Worm (Caenorhabditis elegans) whole organism, young adult: Measurements from ENCODE around the gene M01H9.4.
A peak's percentile ranks its signal among the peaks of the same experiment; 100 is the strongest.

Source experiments
- B0035.1 ChIP-seq: sonication (generic microtip); optimal IDR thresholded peaks from 2 replicates; lab custom pipeline; 2016; ENCODE audit warnings: missing genetic modification characterization, mild to moderate bottlenecking, missing compliant biosample characterization, missing genotype, missing genetic modification reagents
- C06A6.2 ChIP-seq: fragments of 200-800 bp; sonication (Bioruptor generic); conservative IDR thresholded peaks from 2 replicates; pipeline ENCODE4 v1.3.6; 2022; ENCODE audit warnings: missing genetic modification characterization, missing compliant biosample characterization
- K12H6.12 ChIP-seq: fragments of 200-800 bp; sonication (Bioruptor generic); optimal IDR thresholded peaks from 2 replicates; lab custom pipeline; 2018; ENCODE audit warnings: mild to moderate bottlenecking, missing genetic modification characterization, missing compliant biosample characterization
- T07F8.4 ChIP-seq: sonication (generic microtip); optimal IDR thresholded peaks from 2 replicates; lab custom pipeline; 2016; ENCODE audit warnings: mild to moderate bottlenecking, missing genetic modification characterization, moderate library complexity, missing compliant biosample characterization
- T26A5.8 ChIP-seq: sonication (generic microtip); optimal IDR thresholded peaks from 2 replicates; lab custom pipeline; 2016; ENCODE audit warnings: missing genetic modification characterization, missing compliant biosample characterization
- Y56A3A.18 ChIP-seq: fragments of 200-800 bp; sonication (Bioruptor generic); IDR thresholded peaks from 2 replicates; pipeline ENCODE4 v1.3.6; 2022; ENCODE audit warnings: missing genetic modification reagents, missing genetic modification characterization, missing compliant biosample characterization
- Y67H2A.10 ChIP-seq: fragments of 200-800 bp; sonication (Bioruptor generic); conservative IDR thresholded peaks from 2 replicates; pipeline ENCODE4 v1.3.6; 2022; ENCODE audit warnings: missing genetic modification reagents, missing genetic modification characterization, missing compliant biosample characterization
- akir-1 ChIP-seq: fragments of 200-800 bp; sonication (Bioruptor generic); optimal IDR thresholded peaks from 2 replicates; lab custom pipeline; 2018; ENCODE audit warnings: mild to moderate bottlenecking, missing genetic modification characterization, moderate library complexity, missing compliant biosample characterization
- ceh-100 ChIP-seq: fragments of 200-800 bp; sonication (Bioruptor generic); IDR thresholded peaks from 2 replicates; pipeline ENCODE4 v1.3.6; 2022; ENCODE audit warnings: missing genetic modification reagents, missing genetic modification characterization, missing compliant biosample characterization
- ceh-27 ChIP-seq: fragments of 200-800 bp; sonication (Bioruptor generic); optimal IDR thresholded peaks from 2 replicates; lab custom pipeline; 2018; ENCODE audit warnings: mild to moderate bottlenecking, missing genetic modification characterization, moderate library complexity, missing compliant biosample characterization
- dox-1 ChIP-seq: fragments of 200-800 bp; sonication (Bioruptor generic); IDR thresholded peaks from 2 replicates; pipeline ENCODE4 v1.3.6; 2022; ENCODE audit warnings: missing genetic modification reagents, missing genetic modification characterization, missing compliant biosample characterization
- egl-18 ChIP-seq: fragments of 200-800 bp; sonication (Bioruptor generic); IDR thresholded peaks from 2 replicates; pipeline ENCODE4 v1.3.6; 2022; ENCODE audit warnings: missing genetic modification reagents, missing genetic modification characterization, missing compliant biosample characterization
- egl-44 ChIP-seq: fragments of 200-800 bp; sonication (Bioruptor generic); IDR thresholded peaks from 2 replicates; pipeline ENCODE4 v1.3.6; 2022; ENCODE audit warnings: missing genetic modification reagents, missing genetic modification characterization, missing compliant biosample characterization
- egrh-3 ChIP-seq: fragments of 200-800 bp; sonication (Bioruptor generic); IDR thresholded peaks from 2 replicates; pipeline ENCODE4 v1.3.6; 2022; ENCODE audit warnings: missing genetic modification reagents, missing genetic modification characterization, missing compliant biosample characterization
- gei-17 ChIP-seq: fragments of 200-800 bp; sonication (Bioruptor generic); optimal IDR thresholded peaks from 2 replicates; lab custom pipeline; 2018; ENCODE audit warnings: mild to moderate bottlenecking, missing genetic modification characterization, missing compliant biosample characterization
- hlh-26 ChIP-seq: fragments of 200-800 bp; sonication (Bioruptor generic); conservative IDR thresholded peaks from 2 replicates; pipeline ENCODE4 v1.3.6; 2022; ENCODE audit warnings: missing genetic modification reagents, missing genetic modification characterization, missing compliant biosample characterization
- hrde-1 ChIP-seq: sonication (generic microtip); optimal IDR thresholded peaks from 2 replicates; lab custom pipeline; 2016; ENCODE audit warnings: missing genetic modification characterization, mild to moderate bottlenecking, missing compliant biosample characterization, moderate library complexity, missing genotype, missing genetic modification reagents, borderline replicate concordance
- lin-35 ChIP-seq, 3 experiments: fragments of 150-350 bp in 2 of 3; sonication (generic microtip) in 1 of 3; optimal IDR thresholded peaks; 2 replicates each; lab custom pipeline; 2014 to 2018; ENCODE audit warnings: missing biosample characterization in 3 of 3, missing genetic modification characterization in 3 of 3, missing genetic modification reagents in 3 of 3
- lsl-1 ChIP-seq: fragments of 200-800 bp; sonication (Bioruptor generic); optimal IDR thresholded peaks from 2 replicates; lab custom pipeline; 2018; ENCODE audit warnings: mild to moderate bottlenecking, missing genetic modification characterization, moderate library complexity, missing compliant biosample characterization
- madf-3 ChIP-seq: fragments of 200-800 bp; sonication (Bioruptor generic); IDR thresholded peaks from 2 replicates; pipeline ENCODE4 v1.3.6; 2022; ENCODE audit warnings: missing genetic modification reagents, missing genetic modification characterization, missing compliant biosample characterization
- mes-4 ChIP-seq: sonication (generic microtip); optimal IDR thresholded peaks from 2 replicates; lab custom pipeline; 2016; ENCODE audit warnings: missing genotype, missing genetic modification characterization, missing compliant biosample characterization
- nfya-1 ChIP-seq: sonication (generic microtip); optimal IDR thresholded peaks from 2 replicates; lab custom pipeline; 2017; ENCODE audit warnings: antibody characterized with exemption, missing compliant biosample characterization, missing genetic modification characterization, borderline replicate concordance; ENCODE audit not compliant: insufficient read depth
- nhr-90 ChIP-seq: sonication (generic microtip); optimal IDR thresholded peaks from 2 replicates; lab custom pipeline; 2016; ENCODE audit warnings: missing genotype, mild to moderate bottlenecking, missing genetic modification characterization, missing compliant biosample characterization
- pha-4 ChIP-seq: fragments of 150-350 bp; sonication (generic microtip); optimal IDR thresholded peaks from 2 replicates; lab custom pipeline; 2014; ENCODE audit warnings: missing biosample characterization, missing genetic modification reagents, missing genetic modification characterization
- rcor-1 ChIP-seq: fragments of 200-800 bp; sonication (Bioruptor generic); IDR thresholded peaks from 2 replicates; pipeline ENCODE4 v1.3.6; 2022; ENCODE audit warnings: missing genetic modification reagents, missing genetic modification characterization, missing compliant biosample characterization
- snpc-1.3 ChIP-seq: sonication (generic microtip); optimal IDR thresholded peaks from 2 replicates; lab custom pipeline; 2017; ENCODE audit warnings: missing genetic modification characterization, mild to moderate bottlenecking, missing compliant biosample characterization, antibody characterized with exemption, moderate library complexity, missing genotype, missing genetic modification reagents; ENCODE audit not compliant: insufficient read depth
- unc-130 ChIP-seq: sonication (generic microtip); optimal IDR thresholded peaks from 2 replicates; lab custom pipeline; 2016; ENCODE audit warnings: missing genetic modification reagents, missing genetic modification characterization, missing compliant biosample characterization
- zfh-2 ChIP-seq: fragments of 200-800 bp; sonication (Bioruptor generic); conservative IDR thresholded peaks from 2 replicates; pipeline ENCODE4 v1.3.6; 2022; ENCODE audit warnings: missing genetic modification reagents, missing genetic modification characterization, missing compliant biosample characterization
- ztf-25 ChIP-seq: fragments of 200-800 bp; sonication (Bioruptor generic); IDR thresholded peaks from 2 replicates; pipeline ENCODE4 v1.3.6; 2022; ENCODE audit warnings: missing genetic modification reagents, missing genetic modification characterization, missing compliant biosample characterization
- ztf-3 ChIP-seq: fragments of 200-800 bp; sonication (Bioruptor generic); optimal IDR thresholded peaks from 2 replicates; lab custom pipeline; 2018; ENCODE audit warnings: mild to moderate bottlenecking, missing genetic modification characterization, missing compliant biosample characterization

M01H9.4 gene

DNA sequence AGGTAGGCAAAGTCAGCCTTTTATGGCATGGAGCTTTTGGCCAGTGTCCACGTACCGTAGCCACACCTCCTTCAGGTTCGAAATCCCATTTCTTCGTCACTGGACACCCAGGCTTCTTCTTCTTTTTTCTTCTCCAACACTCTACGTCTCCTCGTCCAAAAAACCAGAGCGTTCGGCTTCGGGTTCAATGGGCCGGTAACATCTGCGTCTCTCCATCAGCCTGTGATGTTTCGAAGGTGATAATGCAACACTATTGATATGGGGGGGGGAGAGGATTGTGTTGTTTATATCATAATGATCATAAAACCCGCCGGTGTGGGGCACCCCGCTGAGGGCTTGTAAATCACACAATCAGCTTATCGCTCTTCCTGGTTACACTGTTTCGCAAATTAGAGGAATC lies 42.2 kb upstream of the M01H9.4 start, which contains the start of gene ZK180.6:
Gene ZK180.6, minus strand, starts transcription at position 101 of the 400 bp plus-strand sequence.
- TF ChIP-seq Y56A3A.18 (GFP tag; lab: Robert Waterston, UW) (no peak), T26A5.8 (tag; lab: Kevin White, UChicago) (no peak), gei-17 (GFP tag; lab: Kevin White, UChicago) (no peak), dox-1 (GFP tag; lab: Robert Waterston, UW) (no peak), lsl-1 (GFP tag; lab: Kevin White, UChicago) (no peak), T07F8.4 (tag; lab: Kevin White, UChicago) (no peak), unc-130 (GFP tag; lab: Kevin White, UChicago) (no peak), C06A6.2 (GFP tag; lab: Robert Waterston, UW) (no peak), ztf-25 (GFP tag; lab: Robert Waterston, UW) (no peak), lin-35 (GFP tag; optimal IDR thresholded peaks at IDR 0.05; lab: Kevin White, UChicago) (no peak), nhr-90 (tag; lab: Kevin White, UChicago) (no peak)

ce11 chrIV:4523461-4523860 lies 40.8 kb upstream of the M01H9.4 start:
- no peak for TF ChIP-seq dox-1 (GFP tag; lab: Robert Waterston, UW)
- TF ChIP-seq zfh-2 (GFP tag; lab: Robert Waterston, UW): peak; percentile 73; the same call in 1 of the 2 replicates
- no peak for TF ChIP-seq hlh-26 (GFP tag; lab: Robert Waterston, UW)
- no peak for TF ChIP-seq pha-4
- no peak for TF ChIP-seq mes-4 (tag; lab: Kevin White, UChicago)
- no peak for TF ChIP-seq hrde-1 (tag; lab: Kevin White, UChicago)
- no peak for TF ChIP-seq K12H6.12 (tag; lab: Kevin White, UChicago)
- TF ChIP-seq akir-1 (GFP tag; lab: Kevin White, UChicago): no peak
- no peak for TF ChIP-seq nfya-1 (tag; lab: Kevin White, UChicago)
- TF ChIP-seq egrh-3 (GFP tag; lab: Robert Waterston, UW): peak; percentile 54; the same call in 1 of the 2 replicates
- no peak for TF ChIP-seq egl-18 (GFP tag; lab: Robert Waterston, UW)
- TF ChIP-seq B0035.1 (tag; lab: Kevin White, UChicago): no peak
- TF ChIP-seq, all 124 proteins: peak for 2

- TF ChIP-seq zfh-2 (GFP tag; lab: Robert Waterston, UW) (0 out of 2 replicates have a peak, but pooled peaks have one; percentile 20), ceh-27 (GFP tag; lab: Kevin White, UChicago) (no peak)
- TF ChIP-seq, all 124 proteins: peak for 1
Measured at ce11 chrIV:4519714-4520113, 37.0 kb upstream of the M01H9.4 start.

ce11 chrIV:4518111-4518510 lies 35.4 kb upstream of the M01H9.4 start:
- TF ChIP-seq snpc-1.3 (tag; lab: Kevin White, UChicago) (no peak), rcor-1 (GFP tag; lab: Robert Waterston, UW) (no peak), unc-130 (GFP tag; lab: Kevin White, UChicago) (no peak), egl-44 (GFP tag; lab: Robert Waterston, UW) (no peak), ztf-3 (no peak), ceh-100 (GFP tag; lab: Robert Waterston, UW) (no peak)

ce11 chrIV:4517066-4517465 lies 34.4 kb upstream of the M01H9.4 start, which contains the start of gene ZK180.5:
TSS of gene ZK180.5 (minus strand) at chrIV:4517166.
- TF ChIP-seq Y67H2A.10 (GFP tag; lab: Robert Waterston, UW) (no peak), madf-3 (GFP tag; lab: Robert Waterston, UW) (0 out of 2 replicates have a peak, but pooled peaks have one; percentile 42)
